Fruit fly (Drosophila melanogaster) whole organism, embryonic: ENCODE measurements around the gene CG32313.
A peak's percentile ranks its signal among the peaks of the same experiment; 100 is the strongest.

Source experiments
- C15 ChIP-seq: fragments of 200-800 bp; sonication (Bioruptor generic); IDR thresholded peaks from 3 replicates; pipeline ENCODE4 v1.3.6; 2022; ENCODE audit warnings: missing biosample characterization, missing genetic modification characterization
- CG10147 ChIP-seq: fragments of 200-800 bp; sonication (Bioruptor generic); optimal IDR thresholded peaks from 2 replicates; lab custom pipeline; 2019; ENCODE audit warnings: missing biosample characterization, mild to moderate bottlenecking, missing genetic modification characterization, moderate library complexity
- CG10366 ChIP-seq: fragments of 200-800 bp; sonication (Bioruptor generic); IDR thresholded peaks from 2 replicates; pipeline ENCODE4 v1.3.6; 2022; ENCODE audit warnings: missing biosample characterization, missing genetic modification characterization
- CG11085 ChIP-seq: fragments of 200-800 bp; sonication (Bioruptor generic); IDR thresholded peaks from 2 replicates; pipeline ENCODE4 v1.3.6; 2022; ENCODE audit warnings: missing biosample characterization, missing genetic modification characterization
- CG13424 ChIP-seq: fragments of 200-800 bp; sonication (Bioruptor generic); optimal IDR thresholded peaks from 2 replicates; lab custom pipeline; 2019; ENCODE audit warnings: missing biosample characterization, mild to moderate bottlenecking, missing genetic modification characterization, moderate library complexity
- CG15073 ChIP-seq: fragments of 200-800 bp; sonication (Bioruptor generic); optimal IDR thresholded peaks from 2 replicates; lab custom pipeline; 2016; ENCODE audit warnings: missing biosample characterization, missing genetic modification characterization
- CG1529 ChIP-seq: fragments of 200-800 bp; sonication (Bioruptor generic); optimal IDR thresholded peaks from 3 replicates; lab custom pipeline; 2018; ENCODE audit warnings: missing biosample characterization, missing genetic modification characterization
- CG16779 ChIP-seq: fragments of 200-800 bp; sonication (Bioruptor generic); IDR thresholded peaks from 2 replicates; pipeline ENCODE4 v1.3.6; 2022; ENCODE audit warnings: missing biosample characterization, missing genetic modification characterization
- CG1792 ChIP-seq: fragments of 200-800 bp; sonication (Bioruptor generic); optimal IDR thresholded peaks from 2 replicates; lab custom pipeline; 2016; ENCODE audit warnings: missing biosample characterization, missing genetic modification characterization
- CG18764 ChIP-seq: fragments of 200-800 bp; sonication (Bioruptor generic); optimal IDR thresholded peaks from 3 replicates; lab custom pipeline; 2016; ENCODE audit warnings: missing biosample characterization, missing genetic modification characterization
- CG2116 ChIP-seq: fragments of 200-800 bp; sonication (Bioruptor generic); optimal IDR thresholded peaks from 3 replicates; lab custom pipeline; 2018; ENCODE audit warnings: missing biosample characterization, mild to moderate bottlenecking, missing genetic modification characterization
- CG2120 ChIP-seq: fragments of 200-800 bp; sonication (Bioruptor generic); optimal IDR thresholded peaks from 3 replicates; lab custom pipeline; 2016; ENCODE audit warnings: missing biosample characterization, missing genetic modification characterization
- CG2129 ChIP-seq: fragments of 200-800 bp; sonication (Bioruptor generic); IDR thresholded peaks from 2 replicates; pipeline ENCODE4 v1.3.6; 2022; ENCODE audit warnings: missing biosample characterization, missing genetic modification characterization; ENCODE audit not compliant: partially characterized antibody
- CG3407 ChIP-seq: fragments of 200-800 bp; sonication (Bioruptor generic); optimal IDR thresholded peaks from 2 replicates; lab custom pipeline; 2018; ENCODE audit warnings: missing biosample characterization, mild to moderate bottlenecking, missing genetic modification characterization
- CG4707 ChIP-seq: fragments of 200-800 bp; sonication (Bioruptor generic); optimal IDR thresholded peaks from 2 replicates; lab custom pipeline; 2018; ENCODE audit warnings: missing biosample characterization, mild to moderate bottlenecking, missing genetic modification characterization, moderate library complexity
- CG5953 ChIP-seq: fragments of 200-800 bp; sonication (Bioruptor generic); IDR thresholded peaks from 2 replicates; pipeline ENCODE4 v1.3.6; 2022; ENCODE audit warnings: missing biosample characterization, missing genetic modification characterization
- CG9609 ChIP-seq: fragments of 200-800 bp; sonication (Bioruptor generic); optimal IDR thresholded peaks from 3 replicates; lab custom pipeline; 2016; ENCODE audit warnings: missing biosample characterization, missing genetic modification characterization
- CTCF ChIP-seq: fragments of 200-800 bp; sonication (Bioruptor generic); optimal IDR thresholded peaks from 2 replicates; lab custom pipeline; 2017; ENCODE audit warnings: missing biosample characterization, mild to moderate bottlenecking, missing genetic modification characterization, moderate library complexity
- Chrac-16 ChIP-seq: fragments of 200-800 bp; sonication (Bioruptor generic); optimal IDR thresholded peaks from 3 replicates; lab custom pipeline; 2016; ENCODE audit warnings: missing biosample characterization, missing genetic modification characterization
- CkIIα-i1 ChIP-seq: fragments of 200-800 bp; sonication (Bioruptor generic); IDR thresholded peaks from 2 replicates; pipeline ENCODE4 v1.3.6; 2022; ENCODE audit warnings: missing biosample characterization, missing genetic modification characterization
- D ChIP-seq, 2 experiments: fragments of 200-800 bp in 1 of 2; fragments of >200 bp in 1 of 2; sonication (Bioruptor generic) in 1 of 2; optimal IDR thresholded peaks; 2 replicates in 1 of 2; 3 replicates in 1 of 2; lab custom pipeline; 2017; ENCODE audit warnings: mild to moderate bottlenecking in 1 of 2, missing biosample characterization in 1 of 2, missing genetic modification characterization in 1 of 2, missing genetic modification reagents in 1 of 2
- Dek ChIP-seq: fragments of 200-800 bp; sonication (Bioruptor generic); optimal IDR thresholded peaks from 3 replicates; lab custom pipeline; 2019; ENCODE audit warnings: missing biosample characterization, mild to moderate bottlenecking, missing genetic modification characterization, moderate library complexity
- Dll ChIP-seq: fragments of 200-800 bp; sonication (Bioruptor generic); IDR thresholded peaks from 4 replicates; pipeline ENCODE4 v1.3.6; 2022; ENCODE audit warnings: missing biosample characterization, missing genetic modification characterization; ENCODE audit not compliant: partially characterized antibody
- Ets97D ChIP-seq: fragments of 200-800 bp; sonication (Bioruptor generic); optimal IDR thresholded peaks from 3 replicates; lab custom pipeline; 2016; ENCODE audit warnings: missing biosample characterization, missing genetic modification characterization
- HmgZ ChIP-seq: fragments of 200-800 bp; sonication (Bioruptor generic); optimal IDR thresholded peaks from 2 replicates; lab custom pipeline; 2018; ENCODE audit warnings: missing biosample characterization, mild to moderate bottlenecking, missing genetic modification characterization
- Hr78 ChIP-seq, 2 experiments: fragments of 200-800 bp in 1 of 2; fragments of >200 bp in 1 of 2; sonication (Bioruptor generic) in 1 of 2; optimal IDR thresholded peaks; 2 replicates each; lab custom pipeline; 2017 to 2019; ENCODE audit warnings: missing biosample characterization in 2 of 2, missing genetic modification characterization in 2 of 2, mild to moderate bottlenecking in 1 of 2, moderate library complexity in 1 of 2
- Lim3 ChIP-seq: fragments of 200-800 bp; sonication (Bioruptor generic); IDR thresholded peaks from 2 replicates; pipeline ENCODE4 v1.3.6; 2022; ENCODE audit warnings: missing biosample characterization, missing genetic modification characterization
- Lpt ChIP-seq: fragments of >200 bp; optimal IDR thresholded peaks from 2 replicates; lab custom pipeline; 2018; ENCODE audit warnings: missing biosample characterization, missing genetic modification characterization
- MTF-1 ChIP-seq: fragments of 200-800 bp; sonication (Bioruptor generic); optimal IDR thresholded peaks from 2 replicates; lab custom pipeline; 2018; ENCODE audit warnings: missing biosample characterization, mild to moderate bottlenecking, missing genetic modification characterization, borderline replicate concordance
- Med ChIP-seq: fragments of 200-800 bp; sonication (Bioruptor generic); peaks from one replicate; lab custom pipeline; 2016; ENCODE audit warnings: missing biosample characterization, missing genetic modification characterization, mild to moderate bottlenecking, inconsistent platforms, moderate library complexity
- Pdp1 ChIP-seq, 2 experiments: fragments of 200-800 bp; sonication (Bioruptor generic); optimal IDR thresholded peaks; 3 replicates each; lab custom pipeline; 2016; ENCODE audit warnings: missing biosample characterization in 2 of 2, missing genetic modification characterization in 2 of 2, mild to moderate bottlenecking in 1 of 2, moderate library complexity in 1 of 2
- al ChIP-seq: fragments of 200-800 bp; sonication (Bioruptor generic); IDR thresholded peaks from 2 replicates; pipeline ENCODE4 v1.3.6; 2022; ENCODE audit warnings: missing biosample characterization, missing genetic modification characterization
- crc ChIP-seq: fragments of 200-800 bp; sonication (Bioruptor generic); optimal IDR thresholded peaks from 2 replicates; lab custom pipeline; 2016; ENCODE audit warnings: missing biosample characterization, missing genetic modification characterization
- danr ChIP-seq: fragments of 200-800 bp; sonication (Bioruptor generic); IDR thresholded peaks from 2 replicates; pipeline ENCODE4 v1.3.6; 2022; ENCODE audit warnings: missing biosample characterization, missing genetic modification characterization
- disco-r ChIP-seq: fragments of 200-800 bp; sonication (Bioruptor generic); optimal IDR thresholded peaks from 2 replicates; lab custom pipeline; 2016; ENCODE audit warnings: missing biosample characterization, missing genetic modification characterization
- dmrt99B ChIP-seq: fragments of 200-800 bp; sonication (Bioruptor generic); optimal IDR thresholded peaks from 2 replicates; lab custom pipeline; 2018; ENCODE audit warnings: missing biosample characterization, mild to moderate bottlenecking, missing genetic modification characterization, moderate library complexity
- esg ChIP-seq: fragments of 200-800 bp; sonication (Bioruptor generic); conservative IDR thresholded peaks from 2 replicates; pipeline ENCODE4 v1.3.6; 2022; ENCODE audit warnings: missing biosample characterization, missing genetic modification characterization
- eyg ChIP-seq: fragments of 200-800 bp; sonication (Bioruptor generic); optimal IDR thresholded peaks from 3 replicates; lab custom pipeline; 2016; ENCODE audit warnings: missing biosample characterization, missing genetic modification characterization
- fd102C ChIP-seq: fragments of 200-800 bp; sonication (Bioruptor generic); optimal IDR thresholded peaks from 2 replicates; lab custom pipeline; 2018; ENCODE audit warnings: missing biosample characterization, mild to moderate bottlenecking, missing genetic modification characterization, moderate library complexity
- hth ChIP-seq: fragments of >200 bp; optimal IDR thresholded peaks from 2 replicates; lab custom pipeline; 2017; ENCODE audit warnings: inconsistent platforms
- inv ChIP-seq: fragments of 200-800 bp; sonication (Bioruptor generic); IDR thresholded peaks from 2 replicates; pipeline ENCODE4 v1.3.6; 2022; ENCODE audit warnings: missing biosample characterization, missing genetic modification characterization; ENCODE audit not compliant: partially characterized antibody
- kah ChIP-seq: fragments of 200-800 bp; sonication (Bioruptor generic); optimal IDR thresholded peaks from 2 replicates; lab custom pipeline; 2018; ENCODE audit warnings: missing biosample characterization, mild to moderate bottlenecking, missing genetic modification characterization
- peb ChIP-seq: fragments of 200-800 bp; sonication (Bioruptor generic); IDR thresholded peaks from 2 replicates; pipeline ENCODE4 v1.3.6; 2022; ENCODE audit warnings: missing biosample characterization, missing genetic modification characterization
- phol ChIP-seq: fragments of 200-800 bp; sonication (Bioruptor generic); optimal IDR thresholded peaks from 3 replicates; lab custom pipeline; 2018; ENCODE audit warnings: missing biosample characterization, mild to moderate bottlenecking, missing genetic modification characterization, moderate library complexity
- sc ChIP-seq, 3 experiments: fragments of >200 bp in 2 of 3; fragments of 200-800 bp in 1 of 3; sonication (Bioruptor generic) in 1 of 3; optimal IDR thresholded peaks; 2 replicates in 2 of 3; 3 replicates in 1 of 3; lab custom pipeline; 2017; ENCODE audit warnings: mild to moderate bottlenecking in 1 of 3, missing biosample characterization in 1 of 3, missing genetic modification characterization in 1 of 3, missing genetic modification reagents in 1 of 3
- slou ChIP-seq: fragments of 200-800 bp; sonication (Bioruptor generic); optimal IDR thresholded peaks from 3 replicates; lab custom pipeline; 2016; ENCODE audit warnings: missing biosample characterization, missing genetic modification characterization
- slp2 ChIP-seq: fragments of 200-800 bp; sonication (Bioruptor generic); optimal IDR thresholded peaks from 2 replicates; lab custom pipeline; 2016; ENCODE audit warnings: missing biosample characterization, missing genetic modification characterization
- zen ChIP-seq: fragments of 200-800 bp; sonication (Bioruptor generic); optimal IDR thresholded peaks from 3 replicates; lab custom pipeline; 2018; ENCODE audit warnings: missing biosample characterization, mild to moderate bottlenecking, missing genetic modification characterization, moderate library complexity
- zf30C ChIP-seq: fragments of 200-800 bp; sonication (Bioruptor generic); optimal IDR thresholded peaks from 3 replicates; lab custom pipeline; 2018; ENCODE audit warnings: missing biosample characterization, mild to moderate bottlenecking, missing genetic modification characterization

CG32313 gene

dm6 chr3L:1502086-1502893 is 43.3 kb downstream of the CG32313 start, which contains the start of the genes hfp and Psa (continued):
- no peak for TF ChIP-seq danr (GFP tag; lab: Robert Waterston, UW)
- TF ChIP-seq CG10147 (GFP tag; lab: Kevin White, UChicago): no peak
- no peak for TF ChIP-seq CG4707
- peak; percentile 53 for TF ChIP-seq Med (GFP tag; lab: Kevin White, UChicago)
- no peak for TF ChIP-seq Lpt (GFP tag; lab: Kevin White, UChicago)
- TF ChIP-seq Chrac-16 (GFP tag; lab: Kevin White, UChicago): no peak
- no peak for TF ChIP-seq slp2 (GFP tag; lab: Kevin White, UChicago)
- no peak for TF ChIP-seq HmgZ (tag; lab: Kevin White, UChicago)
- no peak for TF ChIP-seq CG15073 (GFP tag; lab: Kevin White, UChicago)
- no peak for TF ChIP-seq CG1792 (GFP tag; lab: Kevin White, UChicago)
- TF ChIP-seq CG2116 (GFP tag; lab: Kevin White, UChicago): peak; percentile 66
- TF ChIP-seq fd102C: no peak
- no peak for TF ChIP-seq MTF-1 (GFP tag; lab: Kevin White, UChicago)
- no peak for TF ChIP-seq dmrt99B (tag; lab: Kevin White, UChicago)
- peak in 1 of 2 experiments; percentile 56 for TF ChIP-seq Pdp1 (GFP tag; optimal IDR thresholded peaks at IDR 0.05; lab: Kevin White, UChicago)
- TF ChIP-seq peb (GFP tag; lab: Robert Waterston, UW): no peak
- TF ChIP-seq CG2120: no peak
- TF ChIP-seq CG3407: no peak
- no peak for TF ChIP-seq sc (optimal IDR thresholded peaks at IDR 0.05; lab: Kevin White, UChicago)
- no peak for TF ChIP-seq sc (GFP tag; optimal IDR thresholded peaks at IDR 0.05; lab: Kevin White, UChicago)
- peak; percentile 46 for TF ChIP-seq Ets97D (GFP tag; lab: Kevin White, UChicago)
- no peak for TF ChIP-seq crc (GFP tag; lab: Kevin White, UChicago)
- TF ChIP-seq D (optimal IDR thresholded peaks at IDR 0.05; lab: Kevin White, UChicago): no peak
- no peak for TF ChIP-seq D (GFP tag; optimal IDR thresholded peaks at IDR 0.05; lab: Kevin White, UChicago)
- no peak for TF ChIP-seq Lim3 (GFP tag; lab: Robert Waterston, UW)
- TF ChIP-seq CG11085 (GFP tag; lab: Robert Waterston, UW): no peak
- no peak for TF ChIP-seq CG9609 (GFP tag; lab: Kevin White, UChicago)
- TF ChIP-seq Dek (tag; lab: Kevin White, UChicago): no peak
- TF ChIP-seq CkIIα-i1 (GFP tag; lab: Robert Waterston, UW): no peak
- TF ChIP-seq CG18764 (GFP tag; lab: Kevin White, UChicago): no peak
- peak; percentile 73 for TF ChIP-seq Dll (GFP tag; lab: Robert Waterston, UW)
- TF ChIP-seq slou (GFP tag; lab: Kevin White, UChicago): no peak
- no peak for TF ChIP-seq disco-r (GFP tag; lab: Kevin White, UChicago)
- TF ChIP-seq zf30C (GFP tag; lab: Kevin White, UChicago): no peak
- TF ChIP-seq al (GFP tag; lab: Robert Waterston, UW): no peak
- TF ChIP-seq CG5953: no peak
- TF ChIP-seq Hr78 (GFP tag; optimal IDR thresholded peaks at IDR 0.05; lab: Kevin White, UChicago): no peak
- TF ChIP-seq zen (tag; lab: Kevin White, UChicago): no peak
- TF ChIP-seq CG2129 (GFP tag; lab: Robert Waterston, UW): no peak; the same call in 1 of the 2 replicates
- TF ChIP-seq kah: no peak
- no peak for TF ChIP-seq C15 (GFP tag; lab: Robert Waterston, UW)
- TF ChIP-seq CG1529 (GFP tag; lab: Kevin White, UChicago): no peak
- peak; percentile 35; the same call in 1 of the 2 replicates for TF ChIP-seq inv (GFP tag; lab: Robert Waterston, UW)
- TF ChIP-seq CTCF (GFP tag; lab: Kevin White, UChicago): no peak
- no peak for TF ChIP-seq hth (lab: Kevin White, UChicago)
- TF ChIP-seq eyg (GFP tag; lab: Kevin White, UChicago): no peak
- no peak for TF ChIP-seq CG13424 (tag; lab: Kevin White, UChicago)
- TF ChIP-seq CG10366 (GFP tag; lab: Robert Waterston, UW): no peak
- TF ChIP-seq CG16779 (GFP tag; lab: Robert Waterston, UW): no peak
- peak; percentile 91 for TF ChIP-seq phol (tag; lab: Kevin White, UChicago)
- TF ChIP-seq esg (GFP tag; lab: Robert Waterston, UW): no peak
